Worm (Caenorhabditis elegans) whole organism, L1 larva: ENCODE results near the gene sgnh-1.

Source experiments
- jun-1 ChIP-seq: fragments of 150-350 bp; optimal IDR thresholded peaks from 2 replicates; lab custom pipeline; 2014; ENCODE audit warnings: missing biosample characterization, missing genetic modification reagents, missing genetic modification characterization
- nhr-12 ChIP-seq: sonication (generic microtip); optimal IDR thresholded peaks from 2 replicates; lab custom pipeline; 2017; ENCODE audit warnings: missing biosample characterization, missing genetic modification characterization
- nhr-77 ChIP-seq: fragments of 150-350 bp; optimal IDR thresholded peaks from 2 replicates; lab custom pipeline; 2014; ENCODE audit warnings: missing biosample characterization, missing genetic modification characterization
- ztf-11 ChIP-seq, 2 experiments: sonication (generic microtip); optimal IDR thresholded peaks; 2 replicates each; lab custom pipeline; 2016 to 2017; ENCODE audit warnings: missing genetic modification characterization in 2 of 2, missing biosample characterization in 1 of 2, missing compliant biosample characterization in 1 of 2

ce11 chrIV:4856195-4856594 is 33.5 kb upstream of the sgnh-1 start, which contains the start of gene Y17G9A.2:
- no peak for TF ChIP-seq jun-1 (tag; lab: Kevin White, UChicago)
- TF ChIP-seq ztf-11 (tag; optimal IDR thresholded peaks at IDR 0.05; lab: Kevin White, UChicago): no peak
- TF ChIP-seq nhr-77 (tag; lab: Kevin White, UChicago): no peak
- TF ChIP-seq nhr-12 (tag; lab: Kevin White, UChicago): no peak
